Worm (Caenorhabditis elegans): ENCODE measurements around the gene srz-63.

- TF ChIP-seq ref-1 (GFP tag; conservative IDR thresholded peaks at IDR 0.05) (no peak), flt-1 (GFP tag; IDR thresholded peaks at IDR 0.05) (no peak), tab-1 (GFP tag; IDR thresholded peaks at IDR 0.05) (no peak), T22C8.4 (GFP tag; IDR thresholded peaks at IDR 0.05) (no peak), klf-2 (GFP tag; conservative IDR thresholded peaks at IDR 0.05) (no peak), ztf-29 (GFP tag; IDR thresholded peaks at IDR 0.05) (no peak), cog-1 (tag; optimal IDR thresholded peaks at IDR 0.05) (no peak), ztf-23 (GFP tag; IDR thresholded peaks at IDR 0.05) (no peak)
These were observed 45.6 kb downstream of the srz-63 start for ce11 chrII:1324017-1324416.

Measured in whole organism, midembryonic.